Worm (Caenorhabditis elegans) whole organism, L1 larva: ENCODE measurements around the gene twk-2.

Experiments
- C34B4.2 ChIP-seq: sonication (generic microtip); optimal IDR thresholded peaks from 2 replicates; lab custom pipeline; 2017; ENCODE audit warnings: mild to moderate bottlenecking, missing genetic modification characterization, missing compliant biosample characterization
- F16B12.6 ChIP-seq: fragments of 150-350 bp; optimal IDR thresholded peaks from 2 replicates; lab custom pipeline; 2014; ENCODE audit warnings: missing biosample characterization, missing genetic modification characterization
- Y116A8C.19 ChIP-seq: sonication (generic microtip); optimal IDR thresholded peaks from 2 replicates; lab custom pipeline; 2016; ENCODE audit warnings: missing compliant biosample characterization, missing genetic modification characterization, borderline replicate concordance
- aha-1 ChIP-seq: fragments of 150-350 bp; optimal IDR thresholded peaks from 2 replicates; lab custom pipeline; 2014; ENCODE audit warnings: missing biosample characterization, missing genetic modification characterization
- ama-1 ChIP-seq: fragments of 150-350 bp; optimal IDR thresholded peaks from 2 replicates; lab custom pipeline; 2014
- blmp-1 ChIP-seq: fragments of 150-350 bp; optimal IDR thresholded peaks from 2 replicates; lab custom pipeline; 2014; ENCODE audit warnings: missing biosample characterization, missing genetic modification characterization
- ceh-63 ChIP-seq: fragments of 200-800 bp; sonication (Bioruptor generic); optimal IDR thresholded peaks from 2 replicates; lab custom pipeline; 2018; ENCODE audit warnings: mild to moderate bottlenecking, missing genetic modification characterization, missing compliant biosample characterization
- ceh-82 ChIP-seq, 3 experiments: fragments of 150-350 bp in 1 of 3; sonication (generic microtip) in 2 of 3; optimal IDR thresholded peaks; 2 replicates each; lab custom pipeline; 2014 to 2017; ENCODE audit warnings: missing biosample characterization in 3 of 3, missing genetic modification characterization in 3 of 3
- ceh-90 ChIP-seq: sonication (generic microtip); optimal IDR thresholded peaks from 2 replicates; lab custom pipeline; 2016; ENCODE audit warnings: missing genetic modification characterization, missing compliant biosample characterization
- ces-1 ChIP-seq: fragments of 150-350 bp; optimal IDR thresholded peaks from 2 replicates; lab custom pipeline; 2014; ENCODE audit warnings: missing biosample characterization, missing genetic modification reagents, missing genetic modification characterization
- dpl-1 ChIP-seq, 3 experiments: fragments of 150-350 bp in 2 of 3; sonication (generic microtip) in 1 of 3; optimal IDR thresholded peaks; 2 replicates each; lab custom pipeline; 2014 to 2017; ENCODE audit warnings: missing biosample characterization in 3 of 3, missing genetic modification characterization in 3 of 3, missing genetic modification reagents in 3 of 3
- dsc-1 ChIP-seq: sonication (generic microtip); optimal IDR thresholded peaks from 2 replicates; lab custom pipeline; 2016; ENCODE audit warnings: mild to moderate bottlenecking, missing genetic modification characterization, missing compliant biosample characterization
- efl-1 ChIP-seq, 4 experiments: fragments of 150-350 bp; optimal IDR thresholded peaks in 3 of 4; peaks in 1 of 4; 1 replicate in 1 of 4; 2 replicates in 3 of 4; lab custom pipeline; 2014; ENCODE audit warnings: missing biosample characterization in 2 of 4, missing genetic modification characterization in 2 of 4, missing genetic modification reagents in 2 of 4
- efl-3 ChIP-seq: fragments of 200-800 bp; sonication (Bioruptor generic); optimal IDR thresholded peaks from 2 replicates; lab custom pipeline; 2018; ENCODE audit warnings: mild to moderate bottlenecking, missing genetic modification characterization, missing compliant biosample characterization
- egl-13 ChIP-seq: sonication (generic microtip); optimal IDR thresholded peaks from 2 replicates; lab custom pipeline; 2016; ENCODE audit warnings: missing genotype, missing genetic modification reagents, missing genetic modification characterization, missing compliant biosample characterization
- elt-3 ChIP-seq, 6 experiments: fragments of 150-350 bp in 1 of 6; sonication (generic microtip); optimal IDR thresholded peaks; 2 replicates each; lab custom pipeline; 2017 to 2018; ENCODE audit warnings: missing biosample characterization in 6 of 6, missing genetic modification characterization in 6 of 6, inconsistent platforms in 1 of 6
- hlh-17 ChIP-seq: fragments of 200-800 bp; sonication (Bioruptor generic); optimal IDR thresholded peaks from 2 replicates; lab custom pipeline; 2018; ENCODE audit warnings: missing genetic modification characterization, mild to moderate bottlenecking, missing compliant biosample characterization, moderate library complexity, borderline replicate concordance
- hlh-4 ChIP-seq: sonication (generic microtip); optimal IDR thresholded peaks from 2 replicates; lab custom pipeline; 2016; ENCODE audit warnings: mild to moderate bottlenecking, missing genetic modification characterization, missing compliant biosample characterization
- hpl-2 ChIP-seq: fragments of 150-350 bp; optimal IDR thresholded peaks from 2 replicates; lab custom pipeline; 2014; ENCODE audit warnings: missing biosample characterization, missing genetic modification reagents, missing genetic modification characterization
- lin-14 ChIP-seq: fragments of 200-800 bp; sonication (Bioruptor generic); optimal IDR thresholded peaks from 2 replicates; lab custom pipeline; 2018; ENCODE audit warnings: mild to moderate bottlenecking, missing genetic modification characterization, moderate library complexity, missing compliant biosample characterization
- lin-15B ChIP-seq: fragments of 150-350 bp; sonication (generic microtip); optimal IDR thresholded peaks from 3 replicates; lab custom pipeline; 2014; ENCODE audit warnings: missing biosample characterization, missing genetic modification characterization
- lsy-2 ChIP-seq, 2 experiments: fragments of 150-350 bp; optimal IDR thresholded peaks; 2 replicates each; lab custom pipeline; 2014; ENCODE audit warnings: missing biosample characterization in 2 of 2, missing genetic modification characterization in 2 of 2
- mdl-1 ChIP-seq, 2 experiments: fragments of 150-350 bp; optimal IDR thresholded peaks; 2 replicates each; lab custom pipeline; 2014 to 2017; ENCODE audit warnings: missing biosample characterization in 2 of 2, missing genetic modification characterization in 2 of 2, inconsistent platforms in 1 of 2
- mep-1 ChIP-seq: fragments of 150-350 bp; optimal IDR thresholded peaks from 2 replicates; lab custom pipeline; 2014; ENCODE audit warnings: missing biosample characterization, missing genetic modification characterization
- nhr-12 ChIP-seq: sonication (generic microtip); optimal IDR thresholded peaks from 2 replicates; lab custom pipeline; 2017; ENCODE audit warnings: missing biosample characterization, missing genetic modification characterization
- nhr-20 ChIP-seq: sonication (generic microtip); optimal IDR thresholded peaks from 2 replicates; lab custom pipeline; 2016; ENCODE audit warnings: mild to moderate bottlenecking, missing genetic modification characterization, missing compliant biosample characterization
- nhr-28 ChIP-seq: fragments of 150-350 bp; optimal IDR thresholded peaks from 2 replicates; lab custom pipeline; 2014; ENCODE audit warnings: missing biosample characterization, missing genetic modification characterization
- nhr-47 ChIP-seq: sonication (generic microtip); optimal IDR thresholded peaks from 2 replicates; lab custom pipeline; 2016; ENCODE audit warnings: mild to moderate bottlenecking, missing genetic modification characterization, moderate library complexity, missing compliant biosample characterization
- nhr-85 ChIP-seq: sonication (generic microtip); peaks from one replicate; lab custom pipeline; 2016; ENCODE audit warnings: missing genetic modification characterization, inconsistent platforms, missing compliant biosample characterization
- nhr-90 ChIP-seq: sonication (generic microtip); optimal IDR thresholded peaks from 2 replicates; lab custom pipeline; 2016; ENCODE audit warnings: mild to moderate bottlenecking, missing genetic modification characterization, missing compliant biosample characterization; ENCODE audit not compliant: poor library complexity
- skn-1 ChIP-seq: fragments of 150-350 bp; optimal IDR thresholded peaks from 2 replicates; lab custom pipeline; 2014; ENCODE audit warnings: missing biosample characterization, missing genetic modification characterization
- snu-23 ChIP-seq: sonication (generic microtip); optimal IDR thresholded peaks from 2 replicates; lab custom pipeline; 2016; ENCODE audit warnings: missing genetic modification characterization, missing compliant biosample characterization
- sox-4 ChIP-seq: sonication (generic microtip); optimal IDR thresholded peaks from 2 replicates; lab custom pipeline; 2016; ENCODE audit warnings: missing genetic modification characterization, missing compliant biosample characterization
- sptf-1 ChIP-seq: fragments of 150-350 bp; optimal IDR thresholded peaks from 2 replicates; lab custom pipeline; 2014; ENCODE audit warnings: missing biosample characterization, missing genetic modification characterization
- swsn-7 ChIP-seq: sonication (generic microtip); optimal IDR thresholded peaks from 2 replicates; lab custom pipeline; 2016; ENCODE audit warnings: missing genetic modification characterization, missing compliant biosample characterization
- tbx-2 ChIP-seq: sonication (generic microtip); optimal IDR thresholded peaks from 2 replicates; lab custom pipeline; 2016; ENCODE audit warnings: missing genetic modification characterization, missing compliant biosample characterization
- tlp-1 ChIP-seq: fragments of 150-350 bp; optimal IDR thresholded peaks from 2 replicates; lab custom pipeline; 2014; ENCODE audit warnings: missing biosample characterization, missing genetic modification characterization
- vab-15 ChIP-seq: sonication (generic microtip); optimal IDR thresholded peaks from 2 replicates; lab custom pipeline; 2017; ENCODE audit warnings: missing genotype, mild to moderate bottlenecking, missing genetic modification characterization, missing compliant biosample characterization
- xbp-1 ChIP-seq: sonication (generic microtip); optimal IDR thresholded peaks from 2 replicates; lab custom pipeline; 2016; ENCODE audit warnings: missing genetic modification characterization, missing compliant biosample characterization
- zag-1 ChIP-seq: fragments of 150-350 bp; optimal IDR thresholded peaks from 2 replicates; lab custom pipeline; 2014; ENCODE audit warnings: missing biosample characterization, missing genetic modification characterization

Gene twk-2

ce11 chrII:4424807-4425206, 28.1 kb downstream of the twk-2 start, which contains the start of the genes dcaf-13 and toe-1 (continued):
- no peak for TF ChIP-seq hlh-17 (GFP tag; lab: Kevin White, UChicago)
- no peak for TF ChIP-seq nhr-20 (tag; lab: Kevin White, UChicago)
- no peak for TF ChIP-seq nhr-12 (tag; lab: Kevin White, UChicago)
- no peak for TF ChIP-seq skn-1 (tag; lab: Kevin White, UChicago)
- no peak for TF ChIP-seq lin-14 (GFP tag; lab: Kevin White, UChicago)
- TF ChIP-seq hlh-4 (tag; lab: Kevin White, UChicago): no peak
- peak; percentile 3 to 40 for TF ChIP-seq efl-1 (optimal IDR thresholded peaks at IDR 0.05; lab: Kevin White, UChicago)
- peak; percentile 44 to 68 for TF ChIP-seq efl-1 (GFP tag; optimal IDR thresholded peaks at IDR 0.05 in 1 of 2; lab: Kevin White, UChicago)
- no peak for TF ChIP-seq ama-1 (lab: Kevin White, UChicago)
- TF ChIP-seq sptf-1 (tag; lab: Kevin White, UChicago): no peak
- peak; percentile 8 for TF ChIP-seq swsn-7 (tag; lab: Kevin White, UChicago)
- TF ChIP-seq nhr-28: no peak
- TF ChIP-seq xbp-1: no peak
- no peak for TF ChIP-seq C34B4.2
- no peak for TF ChIP-seq nhr-85 (tag; lab: Kevin White, UChicago)
- no peak for TF ChIP-seq mdl-1 (tag; optimal IDR thresholded peaks at IDR 0.05; lab: Kevin White, UChicago)
- TF ChIP-seq ceh-90: no peak
- TF ChIP-seq egl-13 (tag; lab: Kevin White, UChicago): no peak
- TF ChIP-seq, all 84 proteins: peak for 11

ce11 chrII:4419956-4420355, 33.0 kb downstream of the twk-2 start, which contains the start of gene bpnt-1:
Gene bpnt-1 (plus strand): TSS chrII:4420256.
- TF ChIP-seq tlp-1: no peak
- TF ChIP-seq blmp-1 (tag; lab: Kevin White, UChicago): peak; percentile 29
- no peak for TF ChIP-seq zag-1 (tag; lab: Kevin White, UChicago)
- no peak for TF ChIP-seq ceh-63 (GFP tag; lab: Kevin White, UChicago)
- TF ChIP-seq sox-4 (tag; lab: Kevin White, UChicago): no peak
- TF ChIP-seq efl-1 (optimal IDR thresholded peaks at IDR 0.05; lab: Kevin White, UChicago): peak in 1 of 2 experiments; percentile 5
- peak; percentile 1 to 9 for TF ChIP-seq efl-1 (GFP tag; optimal IDR thresholded peaks at IDR 0.05 in 1 of 2; lab: Kevin White, UChicago)
- no peak for TF ChIP-seq ces-1 (GFP tag; lab: Kevin White, UChicago)
- TF ChIP-seq nhr-47 (tag; lab: Kevin White, UChicago): peak; percentile 18
- TF ChIP-seq efl-3 (GFP tag; lab: Kevin White, UChicago): no peak
- no peak for TF ChIP-seq aha-1
- TF ChIP-seq snu-23 (GFP tag; lab: Kevin White, UChicago): peak; percentile 33
- no peak for TF ChIP-seq hlh-4 (tag; lab: Kevin White, UChicago)
- TF ChIP-seq dsc-1 (tag; lab: Kevin White, UChicago): peak; percentile 33
- peak in 1 of 6 experiments; percentile 44 for TF ChIP-seq elt-3 (tag; optimal IDR thresholded peaks at IDR 0.05; lab: Kevin White, UChicago)
- peak; percentile 49 for TF ChIP-seq nhr-20 (tag; lab: Kevin White, UChicago)
- no peak for TF ChIP-seq xbp-1
- TF ChIP-seq hpl-2 (GFP tag; lab: Kevin White, UChicago): no peak
- peak in 1 of 3 experiments; percentile 6 for TF ChIP-seq dpl-1 (GFP tag; optimal IDR thresholded peaks at IDR 0.05; lab: Kevin White, UChicago)
- TF ChIP-seq nhr-90 (tag; lab: Kevin White, UChicago): peak; percentile 37
- TF ChIP-seq vab-15: no peak
- TF ChIP-seq ceh-82 (tag; optimal IDR thresholded peaks at IDR 0.05; lab: Kevin White, UChicago): no peak
- no peak for TF ChIP-seq Y116A8C.19 (tag; lab: Kevin White, UChicago)
- peak; percentile 65 for TF ChIP-seq nhr-85 (tag; lab: Kevin White, UChicago)
- TF ChIP-seq mep-1 (tag; lab: Kevin White, UChicago): peak; percentile 31
- TF ChIP-seq tbx-2 (tag; lab: Kevin White, UChicago): no peak
- peak; percentile 39 for TF ChIP-seq F16B12.6
- no peak for TF ChIP-seq lin-15B (tag; lab: Kevin White, UChicago)
- peak in 1 of 2 experiments; percentile 41 for TF ChIP-seq lsy-2 (tag; optimal IDR thresholded peaks at IDR 0.05; lab: Kevin White, UChicago)
- TF ChIP-seq C34B4.2: no peak
